Fruit fly (Drosophila melanogaster): Measurements from ENCODE around the gene CG4553.

The CG4553 gene

DNA sequence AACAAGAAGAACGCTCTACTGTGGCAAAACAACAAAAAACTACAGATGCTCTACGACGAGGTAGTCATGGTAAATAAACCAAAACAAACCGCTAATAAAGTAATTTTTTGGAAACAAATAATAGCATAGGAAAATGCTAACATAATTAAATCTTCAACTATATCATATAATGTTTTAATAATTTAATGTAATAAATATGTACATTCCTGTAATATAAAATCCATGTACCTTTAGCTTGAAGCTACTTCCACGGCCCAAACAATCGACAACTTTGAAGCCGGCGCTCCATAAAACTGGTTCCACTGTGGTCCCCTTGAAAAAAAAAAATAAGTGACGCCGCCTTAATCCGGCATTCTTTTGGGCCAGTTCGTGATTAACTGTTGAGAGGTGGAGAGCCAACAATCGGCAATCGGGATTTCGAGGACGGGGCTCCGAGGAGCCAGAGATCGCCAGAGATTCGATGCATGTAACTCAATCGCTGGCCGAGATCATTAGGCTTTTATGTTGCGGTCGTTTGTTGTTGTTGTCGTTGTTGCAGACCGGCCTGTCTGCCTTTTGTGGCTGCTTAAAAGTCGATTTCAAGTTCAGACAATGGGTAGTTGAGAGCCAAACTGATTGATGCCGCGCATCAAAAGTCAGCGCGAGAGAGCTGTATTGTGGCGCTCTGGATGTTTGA lies 13.9 kb downstream of the CG4553 start (continued):
- TF ChIP-seq Mrtf (GFP tag; IDR thresholded peaks at IDR 0.05) (no peak), Rfx (GFP tag; IDR thresholded peaks at IDR 0.05) (peak; percentile 82; the same call in 1 of the 2 replicates), jing (GFP tag; optimal IDR thresholded peaks at IDR 0.05) (no peak), sens-2 (GFP tag; IDR thresholded peaks at IDR 0.05) (no peak), NK7.1 (GFP tag; optimal IDR thresholded peaks at IDR 0.05) (no peak), Sry-δ (GFP tag; optimal IDR thresholded peaks at IDR 0.05) (no peak), CG17359 (tag; optimal IDR thresholded peaks at IDR 0.05) (peak; percentile 56), Adf1 (GFP tag; IDR thresholded peaks at IDR 0.05) (0 out of 2 replicates have a peak, but pooled peaks have one; percentile 13), CG2889 (GFP tag; IDR thresholded peaks at IDR 0.05) (no peak), CG18262 (tag; optimal IDR thresholded peaks at IDR 0.05) (peak; percentile 44), CG2202 (tag; optimal IDR thresholded peaks at IDR 0.05) (no peak), ap (GFP tag; IDR thresholded peaks at IDR 0.05) (no peak), Aef1 (GFP tag; IDR thresholded peaks at IDR 0.05) (peak; percentile 51), CG34422 (GFP tag; IDR thresholded peaks at IDR 0.05) (no peak), CG11723 (GFP tag; optimal IDR thresholded peaks at IDR 0.05) (no peak), CG9876 (GFP tag; optimal IDR thresholded peaks at IDR 0.05) (no peak), CG18476 (GFP tag; optimal IDR thresholded peaks at IDR 0.05) (no peak), Sox100B (GFP tag; optimal IDR thresholded peaks at IDR 0.05) (peak; percentile 57), Hr39 (optimal IDR thresholded peaks at IDR 0.05) (no peak), Opbp (GFP tag; IDR thresholded peaks at IDR 0.05; ENCODE audit: partially characterized antibody) (no peak), CG2116 (GFP tag; optimal IDR thresholded peaks at IDR 0.05) (no peak), sqz (GFP tag; optimal IDR thresholded peaks at IDR 0.05) (peak; percentile 72), bowl (GFP tag; IDR thresholded peaks at IDR 0.05) (no peak), cad (GFP tag; optimal IDR thresholded peaks at IDR 0.05) (no peak), CG10274 (GFP tag; optimal IDR thresholded peaks at IDR 0.05) (peak; percentile 28), CG12942 (GFP tag; optimal IDR thresholded peaks at IDR 0.05) (no peak), CG2120 (GFP tag; optimal IDR thresholded peaks at IDR 0.05) (peak; percentile 48), CG10654 (GFP tag; optimal IDR thresholded peaks at IDR 0.05) (no peak), Mes4 (GFP tag; optimal IDR thresholded peaks at IDR 0.05) (no peak), H15 (GFP tag; IDR thresholded peaks at IDR 0.05) (peak; percentile 40; the same call in 1 of the 3 replicates), CG6791 (GFP tag; IDR thresholded peaks at IDR 0.05; ENCODE audit: partially characterized antibody) (no peak), CG11560 (tag; IDR thresholded peaks at IDR 0.05) (no peak), Hr3 (GFP tag; optimal IDR thresholded peaks at IDR 0.05) (peak; percentile 0), twi (tag; optimal IDR thresholded peaks at IDR 0.05) (no peak), Usf (GFP tag; optimal IDR thresholded peaks at IDR 0.05) (no peak), lola (GFP tag; optimal IDR thresholded peaks at IDR 0.05) (no peak), sna (GFP tag; IDR thresholded peaks at IDR 0.05; ENCODE audit: partially characterized antibody) (no peak), dpn (GFP tag; optimal IDR thresholded peaks at IDR 0.05) (peak in 1 of 2 experiments; percentile 43), yki (optimal IDR thresholded peaks at IDR 0.05) (no peak), CG12236 (GFP tag; optimal IDR thresholded peaks at IDR 0.05) (no peak), CG17802 (tag; optimal IDR thresholded peaks at IDR 0.05) (no peak), en (GFP tag; optimal IDR thresholded peaks at IDR 0.05) (no peak), Hsf (GFP tag; optimal IDR thresholded peaks at IDR 0.05) (no peak), Dfd (GFP tag; optimal IDR thresholded peaks at IDR 0.05) (no peak), CG4617 (GFP tag; optimal IDR thresholded peaks at IDR 0.05; ENCODE audit: borderline replicate concordance) (no peak), CG13624 (GFP tag; optimal IDR thresholded peaks at IDR 0.05) (no peak), pnt (GFP tag; optimal IDR thresholded peaks at IDR 0.05) (no peak), prd (optimal IDR thresholded peaks at IDR 0.05) (no peak), prd (GFP tag; IDR thresholded peaks at IDR 0.05) (peak; percentile 56; the same call in 1 of the 3 replicates), br (optimal IDR thresholded peaks at IDR 0.05) (no peak), CG31365 (tag; optimal IDR thresholded peaks at IDR 0.05) (no peak), chinmo (GFP tag; IDR thresholded peaks at IDR 0.05; ENCODE audit: partially characterized antibody) (peak; percentile 81)

Data from whole organism, embryonic.